Worm (Caenorhabditis elegans) whole organism, midembryonic: ENCODE results near the gene lys-7.

Experiments
- T22C8.4 ChIP-seq: fragments of 200-800 bp; sonication (Bioruptor generic); IDR thresholded peaks from 2 replicates; pipeline ENCODE4 v1.3.6; 2022; ENCODE audit warnings: missing genetic modification characterization, missing compliant biosample characterization
- cog-1 ChIP-seq: sonication (generic microtip); optimal IDR thresholded peaks from 2 replicates; lab custom pipeline; 2016; ENCODE audit warnings: missing genetic modification characterization, missing compliant biosample characterization
- flt-1 ChIP-seq: fragments of 200-800 bp; sonication (Bioruptor generic); IDR thresholded peaks from 2 replicates; pipeline ENCODE4 v1.3.6; 2022; ENCODE audit warnings: missing genetic modification characterization, missing compliant biosample characterization
- med-1 ChIP-seq: sonication (generic microtip); optimal IDR thresholded peaks from 2 replicates; lab custom pipeline; 2017; ENCODE audit warnings: missing genetic modification characterization, mild to moderate bottlenecking, missing compliant biosample characterization, antibody characterized with exemption, missing genetic modification reagents; ENCODE audit not compliant: insufficient read depth
- ref-1 ChIP-seq: fragments of 200-800 bp; sonication (Bioruptor generic); conservative IDR thresholded peaks from 2 replicates; pipeline ENCODE4 v1.3.6; 2022; ENCODE audit warnings: missing genetic modification reagents, missing genetic modification characterization, missing compliant biosample characterization
- tab-1 ChIP-seq: fragments of 200-800 bp; sonication (Bioruptor generic); IDR thresholded peaks from 2 replicates; pipeline ENCODE4 v1.3.6; 2022; ENCODE audit warnings: missing genetic modification characterization, missing compliant biosample characterization
- ztf-23 ChIP-seq: fragments of 200-800 bp; sonication (Bioruptor generic); IDR thresholded peaks from 2 replicates; pipeline ENCODE4 v1.3.6; 2022; ENCODE audit warnings: missing genetic modification reagents, missing genetic modification characterization, missing compliant biosample characterization

ce11 chrV:3454620-3455019 is 27.8 kb downstream of the lys-7 start:
- no peak for TF ChIP-seq flt-1 (GFP tag; lab: Robert Waterston, UW)
- TF ChIP-seq med-1 (GFP tag; lab: Kevin White, UChicago), result no peak
- TF ChIP-seq ref-1 (GFP tag; lab: Robert Waterston, UW), result no peak
- no peak for TF ChIP-seq tab-1 (GFP tag; lab: Robert Waterston, UW)
- TF ChIP-seq T22C8.4, result no peak
- no peak for TF ChIP-seq ztf-23 (GFP tag; lab: Robert Waterston, UW)
- TF ChIP-seq cog-1, result no peak
